Worm (Caenorhabditis elegans) whole organism, L3 larva: ENCODE measurements around the gene R144.6.

Source experiments
- ZK546.5 ChIP-seq: sonication (generic microtip); optimal IDR thresholded peaks from 2 replicates; lab custom pipeline; 2017; ENCODE audit warnings: missing biosample characterization, missing genetic modification characterization
- aly-2 ChIP-seq: fragments of 150-350 bp; optimal IDR thresholded peaks from 2 replicates; lab custom pipeline; 2014; ENCODE audit warnings: missing biosample characterization, missing genetic modification characterization
- ama-1 ChIP-seq: fragments of 150-350 bp; optimal IDR thresholded peaks from 2 replicates; lab custom pipeline; 2018
- ceh-28 ChIP-seq: fragments of 150-350 bp; optimal IDR thresholded peaks from 2 replicates; lab custom pipeline; 2014; ENCODE audit warnings: missing biosample characterization, missing genetic modification reagents, missing genetic modification characterization
- ceh-82 ChIP-seq: fragments of 150-350 bp; optimal IDR thresholded peaks from 2 replicates; lab custom pipeline; 2014; ENCODE audit warnings: missing biosample characterization, missing genetic modification characterization
- ceh-9 ChIP-seq: sonication (generic microtip); optimal IDR thresholded peaks from 2 replicates; lab custom pipeline; 2018; ENCODE audit warnings: missing biosample characterization, missing genetic modification characterization
- egl-27 ChIP-seq: sonication (generic microtip); optimal IDR thresholded peaks from 4 replicates; lab custom pipeline; 2017; ENCODE audit warnings: missing biosample characterization, missing genetic modification reagents, missing genetic modification characterization
- egl-5 ChIP-seq: fragments of 150-350 bp; optimal IDR thresholded peaks from 2 replicates; lab custom pipeline; 2017; ENCODE audit warnings: missing biosample characterization, missing genetic modification reagents, missing genetic modification characterization, inconsistent platforms
- elt-1 ChIP-seq: fragments of 150-350 bp; optimal IDR thresholded peaks from 2 replicates; lab custom pipeline; 2014; ENCODE audit warnings: missing biosample characterization, missing genetic modification characterization
- elt-2 ChIP-seq: sonication (generic microtip); optimal IDR thresholded peaks from 2 replicates; lab custom pipeline; 2016; ENCODE audit warnings: missing genetic modification reagents, mild to moderate bottlenecking, missing genetic modification characterization, missing compliant biosample characterization
- fkh-2 ChIP-seq: fragments of 150-350 bp; optimal IDR thresholded peaks from 2 replicates; lab custom pipeline; 2014; ENCODE audit warnings: missing biosample characterization, missing genetic modification reagents, missing genetic modification characterization
- fos-1 ChIP-seq: fragments of 150-350 bp; optimal IDR thresholded peaks from 2 replicates; lab custom pipeline; 2014; ENCODE audit warnings: missing biosample characterization, missing genetic modification characterization
- hmg-11 ChIP-seq: sonication (generic microtip); optimal IDR thresholded peaks from 2 replicates; lab custom pipeline; 2016; ENCODE audit warnings: missing genetic modification characterization, missing compliant biosample characterization
- jun-1 ChIP-seq: fragments of 150-350 bp; optimal IDR thresholded peaks from 2 replicates; lab custom pipeline; 2014; ENCODE audit warnings: missing biosample characterization, missing genetic modification reagents, missing genetic modification characterization
- lin-15B ChIP-seq: fragments of 150-350 bp; optimal IDR thresholded peaks from 2 replicates; lab custom pipeline; 2014; ENCODE audit warnings: missing biosample characterization, missing genetic modification characterization
- lin-39 ChIP-seq: fragments of 150-350 bp; optimal IDR thresholded peaks from 2 replicates; lab custom pipeline; 2018; ENCODE audit warnings: missing biosample characterization, missing genetic modification reagents, missing genetic modification characterization
- lsy-12 ChIP-seq: sonication (generic microtip); optimal IDR thresholded peaks from 2 replicates; lab custom pipeline; 2016; ENCODE audit warnings: mild to moderate bottlenecking, missing genetic modification characterization, missing compliant biosample characterization
- mml-1 ChIP-seq: fragments of 150-350 bp; sonication (generic microtip); optimal IDR thresholded peaks from 3 replicates; lab custom pipeline; 2014; ENCODE audit warnings: missing biosample characterization, missing genetic modification characterization
- nfya-1 ChIP-seq: sonication (generic microtip); optimal IDR thresholded peaks from 2 replicates; lab custom pipeline; 2017; ENCODE audit warnings: missing genetic modification characterization, mild to moderate bottlenecking, missing compliant biosample characterization, antibody characterized with exemption, moderate library complexity; ENCODE audit not compliant: insufficient read depth
- nhr-11 ChIP-seq: fragments of 150-350 bp; optimal IDR thresholded peaks from 2 replicates; lab custom pipeline; 2014; ENCODE audit warnings: missing biosample characterization, missing genetic modification characterization
- nhr-12 ChIP-seq: fragments of 150-350 bp; optimal IDR thresholded peaks from 2 replicates; lab custom pipeline; 2014; ENCODE audit warnings: missing biosample characterization, missing genetic modification characterization
- nhr-23 ChIP-seq: fragments of 150-350 bp; optimal IDR thresholded peaks from 2 replicates; lab custom pipeline; 2014; ENCODE audit warnings: missing biosample characterization, missing genetic modification reagents, missing genetic modification characterization
- nhr-237 ChIP-seq: fragments of 150-350 bp; optimal IDR thresholded peaks from 2 replicates; lab custom pipeline; 2014; ENCODE audit warnings: missing biosample characterization, missing genetic modification characterization
- nhr-25 ChIP-seq: sonication (generic microtip); optimal IDR thresholded peaks from 2 replicates; lab custom pipeline; 2017; ENCODE audit warnings: missing biosample characterization, missing genetic modification characterization
- nhr-43 ChIP-seq: sonication (generic microtip); optimal IDR thresholded peaks from 2 replicates; lab custom pipeline; 2016; ENCODE audit warnings: mild to moderate bottlenecking, missing genetic modification characterization, missing compliant biosample characterization; ENCODE audit not compliant: poor library complexity, severe bottlenecking
- nhr-67 ChIP-seq: fragments of 150-350 bp; optimal IDR thresholded peaks from 2 replicates; lab custom pipeline; 2014; ENCODE audit warnings: missing biosample characterization, missing genetic modification characterization
- nhr-76 ChIP-seq: fragments of 150-350 bp; sonication (generic microtip); optimal IDR thresholded peaks from 5 replicates; lab custom pipeline; 2014; ENCODE audit warnings: missing biosample characterization, missing genetic modification characterization
- pqm-1 ChIP-seq: fragments of 150-350 bp; optimal IDR thresholded peaks from 2 replicates; lab custom pipeline; 2017; ENCODE audit warnings: missing biosample characterization, missing genetic modification characterization, inconsistent platforms
- sea-2 ChIP-seq: fragments of 150-350 bp; sonication (generic microtip); optimal IDR thresholded peaks from 4 replicates; lab custom pipeline; 2014; ENCODE audit warnings: missing biosample characterization, missing genetic modification reagents, missing genetic modification characterization
- skn-1 ChIP-seq: fragments of 150-350 bp; optimal IDR thresholded peaks from 2 replicates; lab custom pipeline; 2014; ENCODE audit warnings: missing biosample characterization, missing genetic modification characterization
- snpc-4 ChIP-seq: fragments of 150-350 bp; optimal IDR thresholded peaks from 2 replicates; lab custom pipeline; 2014; ENCODE audit warnings: missing biosample characterization, missing genetic modification characterization
- tbx-2 ChIP-seq: sonication (generic microtip); optimal IDR thresholded peaks from 2 replicates; lab custom pipeline; 2016; ENCODE audit warnings: mild to moderate bottlenecking, missing genetic modification characterization, missing compliant biosample characterization
- unc-39 ChIP-seq: sonication (generic microtip); optimal IDR thresholded peaks from 4 replicates; lab custom pipeline; 2017; ENCODE audit warnings: missing biosample characterization, missing genetic modification characterization
- unc-62 ChIP-seq: fragments of 150-350 bp; sonication (generic microtip); optimal IDR thresholded peaks from 4 replicates; lab custom pipeline; 2014; ENCODE audit warnings: missing biosample characterization, missing genetic modification reagents, missing genetic modification characterization
- zag-1 ChIP-seq: fragments of 150-350 bp; optimal IDR thresholded peaks from 2 replicates; lab custom pipeline; 2014; ENCODE audit warnings: missing biosample characterization, missing genetic modification characterization

Gene R144.6

ce11 chrIII:4998111-4998859 lies 6.2 kb downstream of the R144.6 start, which contains the start of gene tmem-131:
TSS of gene tmem-131 (minus strand) at chrIII:4998161.
- TF ChIP-seq nfya-1 (tag; lab: Kevin White, UChicago) (peak; percentile 36), nhr-67 (tag; lab: Kevin White, UChicago) (no peak), nhr-23 (tag; lab: Kevin White, UChicago) (peak; percentile 83), ama-1 (lab: Kevin White, UChicago) (no peak), nhr-25 (tag; lab: Kevin White, UChicago) (peak; percentile 91), ceh-28 (tag; lab: Kevin White, UChicago) (peak; percentile 79)

- TF ChIP-seq unc-39 (no peak), ZK546.5 (tag; lab: Kevin White, UChicago) (no peak)
- TF ChIP-seq, all 47 proteins: peak for 0
Observed at ce11 chrIII:4987666-4988065, 16.9 kb downstream of the R144.6 start.

- TF ChIP-seq ceh-82 (tag; lab: Kevin White, UChicago) (no peak), nhr-237 (no peak), elt-1 (no peak), elt-2 (tag; lab: Kevin White, UChicago) (no peak), hmg-11 (tag; lab: Kevin White, UChicago) (no peak), unc-39 (no peak), nhr-43 (no peak), mml-1 (tag; lab: Kevin White, UChicago) (no peak), nhr-25 (tag; lab: Kevin White, UChicago) (no peak), nfya-1 (tag; lab: Kevin White, UChicago) (peak; percentile 55), ama-1 (lab: Kevin White, UChicago) (no peak), egl-5 (tag; lab: Kevin White, UChicago) (no peak), pqm-1 (tag; lab: Kevin White, UChicago) (no peak), lin-15B (peak; percentile 44), fkh-2 (tag; lab: Kevin White, UChicago) (no peak), tbx-2 (tag; lab: Kevin White, UChicago) (no peak), zag-1 (tag; lab: Kevin White, UChicago) (no peak), unc-62 (GFP tag; lab: Kevin White, UChicago) (no peak), skn-1 (no peak), nhr-76 (tag; lab: Kevin White, UChicago) (no peak), nhr-23 (tag; lab: Kevin White, UChicago) (peak; percentile 1), lin-39 (tag; lab: Kevin White, UChicago) (no peak), sea-2 (GFP tag; lab: Kevin White, UChicago) (no peak), snpc-4 (tag; lab: Kevin White, UChicago) (no peak), nhr-11 (tag; lab: Kevin White, UChicago) (no peak), aly-2 (tag; lab: Kevin White, UChicago) (no peak)
Observed at ce11 chrIII:4986790-4987259, 17.7 kb downstream of the R144.6 start, which contains the start of the genes C27F2.10 and wdr-60. TSS of gene C27F2.10 (minus strand) at chrIII:4986898. TSS of gene wdr-60 (plus strand) at chrIII:4987209.

- TF ChIP-seq zag-1 (tag; lab: Kevin White, UChicago) (no peak), elt-2 (tag; lab: Kevin White, UChicago) (no peak), nfya-1 (tag; lab: Kevin White, UChicago) (peak; percentile 72), sea-2 (GFP tag; lab: Kevin White, UChicago) (no peak)
- TF ChIP-seq, all 47 proteins: peak for 1
Observed at ce11 chrIII:4984444-4985086, 20.0 kb downstream of the R144.6 start, which contains the start of gene C27F2.7. TSS of gene C27F2.7 (minus strand) at chrIII:4984494.

ce11 chrIII:4983961-4984360 lies 20.6 kb downstream of the R144.6 start:
- TF ChIP-seq nhr-67 (tag; lab: Kevin White, UChicago), result no peak
- no peak for TF ChIP-seq unc-62 (GFP tag; lab: Kevin White, UChicago)
- no peak for TF ChIP-seq tbx-2 (tag; lab: Kevin White, UChicago)
- no peak for TF ChIP-seq nhr-25 (tag; lab: Kevin White, UChicago)
- no peak for TF ChIP-seq jun-1 (tag; lab: Kevin White, UChicago)
- no peak for TF ChIP-seq nhr-12
- no peak for TF ChIP-seq nhr-11 (tag; lab: Kevin White, UChicago)
- TF ChIP-seq fos-1 (tag; lab: Kevin White, UChicago), result no peak
- TF ChIP-seq ama-1 (lab: Kevin White, UChicago), result no peak
- TF ChIP-seq snpc-4 (tag; lab: Kevin White, UChicago), result no peak
- TF ChIP-seq sea-2 (GFP tag; lab: Kevin White, UChicago), result no peak
- TF ChIP-seq lsy-12 (tag; lab: Kevin White, UChicago), result no peak
- no peak for TF ChIP-seq elt-1
- no peak for TF ChIP-seq ceh-9 (tag; lab: Kevin White, UChicago)
- TF ChIP-seq egl-27 (tag; lab: Kevin White, UChicago), result no peak
- no peak for TF ChIP-seq skn-1
